Fruit fly (Drosophila melanogaster) whole organism, embryonic: ENCODE data around the gene CG2129.

Source experiments
- B-H2 ChIP-seq: fragments of 200-800 bp; sonication (Bioruptor generic); optimal IDR thresholded peaks from 2 replicates; lab custom pipeline; 2018; ENCODE audit warnings: missing biosample characterization, mild to moderate bottlenecking, missing genetic modification characterization
- CG1024 ChIP-seq: fragments of 200-800 bp; sonication (Bioruptor generic); IDR thresholded peaks from 2 replicates; pipeline ENCODE4 v1.3.6; 2022; ENCODE audit warnings: missing biosample characterization, missing genetic modification characterization
- CG10267 ChIP-seq: fragments of 200-800 bp; sonication (Bioruptor generic); optimal IDR thresholded peaks from 2 replicates; lab custom pipeline; 2018; ENCODE audit warnings: missing biosample characterization, mild to moderate bottlenecking, missing genetic modification characterization, moderate library complexity
- CG10543 ChIP-seq: fragments of 200-800 bp; sonication (Bioruptor generic); optimal IDR thresholded peaks from 3 replicates; lab custom pipeline; 2017; ENCODE audit warnings: missing biosample characterization, mild to moderate bottlenecking, missing genetic modification characterization, moderate library complexity
- CG10959 ChIP-seq: fragments of 200-800 bp; sonication (Bioruptor generic); IDR thresholded peaks from 2 replicates; pipeline ENCODE4 v1.3.6; 2022; ENCODE audit warnings: missing biosample characterization, missing genetic modification characterization
- CG11560 ChIP-seq: fragments of 200-800 bp; sonication (Bioruptor generic); IDR thresholded peaks from 3 replicates; pipeline ENCODE4 v1.3.6; 2022; ENCODE audit warnings: missing biosample characterization, missing genetic modification characterization
- CG12391 ChIP-seq: fragments of 200-800 bp; sonication (Bioruptor generic); optimal IDR thresholded peaks from 3 replicates; lab custom pipeline; 2018; ENCODE audit warnings: missing biosample characterization, mild to moderate bottlenecking, missing genetic modification characterization, moderate library complexity
- CG13296 ChIP-seq: fragments of 200-800 bp; sonication (Bioruptor generic); optimal IDR thresholded peaks from 3 replicates; lab custom pipeline; 2018; ENCODE audit warnings: missing biosample characterization, mild to moderate bottlenecking, missing genetic modification characterization
- CG15514 ChIP-seq: fragments of 200-800 bp; sonication (Bioruptor generic); optimal IDR thresholded peaks from 3 replicates; lab custom pipeline; 2017; ENCODE audit warnings: missing biosample characterization, missing genetic modification characterization, mild to moderate bottlenecking, moderate library complexity, missing genetic modification reagents
- CG15601 ChIP-seq: fragments of 200-800 bp; sonication (Bioruptor generic); optimal IDR thresholded peaks from 3 replicates; lab custom pipeline; 2019; ENCODE audit warnings: missing biosample characterization, mild to moderate bottlenecking, missing genetic modification characterization, moderate library complexity
- CG17802 ChIP-seq: fragments of 200-800 bp; sonication (Bioruptor generic); optimal IDR thresholded peaks from 2 replicates; lab custom pipeline; 2018; ENCODE audit warnings: missing biosample characterization, mild to moderate bottlenecking, missing genetic modification characterization, moderate library complexity
- CG3065 ChIP-seq: fragments of 200-800 bp; sonication (Bioruptor generic); optimal IDR thresholded peaks from 2 replicates; lab custom pipeline; 2016; ENCODE audit warnings: missing biosample characterization, missing genetic modification characterization
- CG3281 ChIP-seq: fragments of 200-800 bp; sonication (Bioruptor generic); optimal IDR thresholded peaks from 3 replicates; lab custom pipeline; 2017; ENCODE audit warnings: missing biosample characterization, mild to moderate bottlenecking, missing genetic modification characterization
- CG3407 ChIP-seq: fragments of 200-800 bp; sonication (Bioruptor generic); optimal IDR thresholded peaks from 2 replicates; lab custom pipeline; 2018; ENCODE audit warnings: missing biosample characterization, mild to moderate bottlenecking, missing genetic modification characterization
- CG3726 ChIP-seq: fragments of 200-800 bp; sonication (Bioruptor generic); IDR thresholded peaks from 3 replicates; pipeline ENCODE4, ENCODE4 v1.3.6; 2022; ENCODE audit warnings: missing biosample characterization, missing genetic modification characterization
- CG4328 ChIP-seq: fragments of 200-800 bp; sonication (Bioruptor generic); optimal IDR thresholded peaks from 3 replicates; lab custom pipeline; 2017; ENCODE audit warnings: missing biosample characterization, missing genetic modification reagents, missing genetic modification characterization
- CG4360 ChIP-seq: fragments of 200-800 bp; sonication (Bioruptor generic); IDR thresholded peaks from 2 replicates; pipeline ENCODE4 v1.3.6; 2022; ENCODE audit warnings: missing biosample characterization, missing genetic modification characterization
- CG43689 ChIP-seq: fragments of 200-800 bp; sonication (Bioruptor generic); IDR thresholded peaks from 2 replicates; pipeline ENCODE4 v1.3.6; 2022; ENCODE audit warnings: missing biosample characterization, missing genetic modification characterization
- CG8944 ChIP-seq: fragments of 200-800 bp; sonication (Bioruptor generic); optimal IDR thresholded peaks from 3 replicates; lab custom pipeline; 2016; ENCODE audit warnings: missing biosample characterization, missing genetic modification characterization
- CG9215 ChIP-seq: fragments of 200-800 bp; sonication (Bioruptor generic); IDR thresholded peaks from 2 replicates; pipeline ENCODE4 v1.3.6; 2022; ENCODE audit warnings: missing biosample characterization, missing genetic modification characterization
- CG9609 ChIP-seq: fragments of 200-800 bp; sonication (Bioruptor generic); optimal IDR thresholded peaks from 3 replicates; lab custom pipeline; 2016; ENCODE audit warnings: missing biosample characterization, missing genetic modification characterization
- Dip2 ChIP-seq: fragments of 200-800 bp; sonication (Bioruptor generic); IDR thresholded peaks from 2 replicates; pipeline ENCODE4 v1.3.6; 2022; ENCODE audit warnings: missing biosample characterization, missing genetic modification characterization
- Dp ChIP-seq: fragments of 200-800 bp; sonication (Bioruptor generic); optimal IDR thresholded peaks from 2 replicates; lab custom pipeline; 2018; ENCODE audit warnings: missing biosample characterization, mild to moderate bottlenecking, missing genetic modification characterization, moderate library complexity
- Gsc ChIP-seq: fragments of 200-800 bp; sonication (Bioruptor generic); IDR thresholded peaks from 2 replicates; pipeline ENCODE4 v1.3.6; 2022; ENCODE audit warnings: missing biosample characterization, missing genetic modification characterization
- HLHmδ ChIP-seq: fragments of 200-800 bp; sonication (Bioruptor generic); optimal IDR thresholded peaks from 2 replicates; lab custom pipeline; 2018; ENCODE audit warnings: missing biosample characterization, mild to moderate bottlenecking, missing genetic modification characterization, moderate library complexity
- Hr39 ChIP-seq: fragments of >200 bp; optimal IDR thresholded peaks from 2 replicates; lab custom pipeline; 2017
- Max ChIP-seq: fragments of 200-800 bp; sonication (Bioruptor generic); optimal IDR thresholded peaks from 2 replicates; lab custom pipeline; 2016; ENCODE audit warnings: missing biosample characterization, mild to moderate bottlenecking, missing genetic modification characterization
- Mes4 ChIP-seq: fragments of 200-800 bp; sonication (Bioruptor generic); optimal IDR thresholded peaks from 2 replicates; lab custom pipeline; 2016; ENCODE audit warnings: missing biosample characterization, missing genetic modification characterization
- Nf-YB ChIP-seq: fragments of 200-800 bp; sonication (Bioruptor generic); optimal IDR thresholded peaks from 3 replicates; lab custom pipeline; 2019; ENCODE audit warnings: missing biosample characterization, mild to moderate bottlenecking, missing genetic modification characterization, moderate library complexity
- NfI ChIP-seq: fragments of 200-800 bp; sonication (Bioruptor generic); optimal IDR thresholded peaks from 3 replicates; lab custom pipeline; 2018; ENCODE audit warnings: missing biosample characterization, mild to moderate bottlenecking, missing genetic modification characterization, moderate library complexity
- Ptx1 ChIP-seq: fragments of 200-800 bp; sonication (Bioruptor generic); IDR thresholded peaks from 2 replicates; pipeline ENCODE4 v1.3.6; 2022; ENCODE audit warnings: missing biosample characterization, missing genetic modification characterization
- Side ChIP-seq: fragments of 200-800 bp; sonication (Bioruptor generic); optimal IDR thresholded peaks from 2 replicates; lab custom pipeline; 2016; ENCODE audit warnings: missing biosample characterization, missing genetic modification characterization
- YL-1 ChIP-seq: fragments of 200-800 bp; sonication (Bioruptor generic); optimal IDR thresholded peaks from 3 replicates; lab custom pipeline; 2017; ENCODE audit warnings: missing biosample characterization, mild to moderate bottlenecking, missing genetic modification characterization
- abd-A ChIP-seq: fragments of 200-800 bp; sonication (Bioruptor generic); optimal IDR thresholded peaks from 3 replicates; lab custom pipeline; 2019; ENCODE audit warnings: missing biosample characterization, mild to moderate bottlenecking, missing genetic modification characterization, moderate library complexity
- ap ChIP-seq: fragments of 200-800 bp; sonication (Bioruptor generic); IDR thresholded peaks from 2 replicates; pipeline ENCODE4 v1.3.6; 2022; ENCODE audit warnings: missing biosample characterization, missing genetic modification characterization
- ara ChIP-seq: fragments of 200-800 bp; sonication (Bioruptor generic); IDR thresholded peaks from 2 replicates; pipeline ENCODE4 v1.3.6; 2022; ENCODE audit warnings: missing biosample characterization, missing genetic modification characterization
- ato ChIP-seq: fragments of 200-800 bp; sonication (Bioruptor generic); IDR thresholded peaks from 2 replicates; pipeline ENCODE4 v1.3.6; 2022; ENCODE audit warnings: missing biosample characterization, missing genetic modification characterization; ENCODE audit not compliant: partially characterized antibody
- bcd ChIP-seq: fragments of 200-800 bp; sonication (Bioruptor generic); optimal IDR thresholded peaks from 2 replicates; lab custom pipeline; 2017; ENCODE audit warnings: missing biosample characterization, mild to moderate bottlenecking, missing genetic modification characterization
- br ChIP-seq: fragments of >200 bp; optimal IDR thresholded peaks from 2 replicates; lab custom pipeline; 2017
- dan ChIP-seq: fragments of 200-800 bp; sonication (Bioruptor generic); IDR thresholded peaks from 2 replicates; pipeline ENCODE4 v1.3.6; 2022; ENCODE audit warnings: missing biosample characterization, missing genetic modification characterization
- eyg ChIP-seq: fragments of 200-800 bp; sonication (Bioruptor generic); optimal IDR thresholded peaks from 3 replicates; lab custom pipeline; 2016; ENCODE audit warnings: missing biosample characterization, missing genetic modification characterization
- gce ChIP-seq: fragments of 200-800 bp; sonication (Bioruptor generic); IDR thresholded peaks from 3 replicates; pipeline ENCODE4 v1.3.6; 2022; ENCODE audit warnings: missing biosample characterization, missing genetic modification characterization
- grn ChIP-seq: fragments of 200-800 bp; sonication (Bioruptor generic); optimal IDR thresholded peaks from 3 replicates; lab custom pipeline; 2017; ENCODE audit warnings: missing biosample characterization, missing genetic modification characterization
- kni ChIP-seq: fragments of 200-800 bp; sonication (Bioruptor generic); optimal IDR thresholded peaks from 3 replicates; lab custom pipeline; 2017; ENCODE audit warnings: mild to moderate bottlenecking, missing biosample characterization, missing genetic modification reagents, missing genetic modification characterization
- lab ChIP-seq: fragments of 200-800 bp; sonication (Bioruptor generic); optimal IDR thresholded peaks from 3 replicates; lab custom pipeline; 2017; ENCODE audit warnings: missing biosample characterization, missing genetic modification characterization, mild to moderate bottlenecking, moderate library complexity, missing genetic modification reagents
- lbe ChIP-seq: fragments of 200-800 bp; sonication (Bioruptor generic); optimal IDR thresholded peaks from 2 replicates; lab custom pipeline; 2016; ENCODE audit warnings: missing biosample characterization, mild to moderate bottlenecking, missing genetic modification characterization
- nmo ChIP-seq: fragments of 200-800 bp; sonication (Bioruptor generic); optimal IDR thresholded peaks from 2 replicates; lab custom pipeline; 2018; ENCODE audit warnings: missing biosample characterization, mild to moderate bottlenecking, missing genetic modification characterization, moderate library complexity
- oc ChIP-seq: fragments of 200-800 bp; sonication (Bioruptor generic); optimal IDR thresholded peaks from 2 replicates; lab custom pipeline; 2018; ENCODE audit warnings: missing biosample characterization, mild to moderate bottlenecking, missing genetic modification characterization, moderate library complexity
- pho ChIP-seq: fragments of 200-800 bp; sonication (Bioruptor generic); optimal IDR thresholded peaks from 2 replicates; lab custom pipeline; 2016; ENCODE audit warnings: missing biosample characterization, missing genetic modification characterization
- phol ChIP-seq: fragments of 200-800 bp; sonication (Bioruptor generic); optimal IDR thresholded peaks from 3 replicates; lab custom pipeline; 2018; ENCODE audit warnings: missing biosample characterization, mild to moderate bottlenecking, missing genetic modification characterization, moderate library complexity
- trem ChIP-seq: fragments of 200-800 bp; optimal IDR thresholded peaks from 3 replicates; lab custom pipeline; 2019; ENCODE audit warnings: missing biosample characterization, mild to moderate bottlenecking, missing genetic modification characterization, moderate library complexity
- trh ChIP-seq: fragments of 200-800 bp; sonication (Bioruptor generic); optimal IDR thresholded peaks from 2 replicates; lab custom pipeline; 2016; ENCODE audit warnings: missing biosample characterization, missing genetic modification characterization
- tup ChIP-seq: fragments of 200-800 bp; sonication (Bioruptor generic); optimal IDR thresholded peaks from 2 replicates; lab custom pipeline; 2016; ENCODE audit warnings: missing biosample characterization, mild to moderate bottlenecking, missing genetic modification characterization, moderate library complexity
- yki ChIP-seq: fragments of >200 bp; optimal IDR thresholded peaks from 3 replicates; lab custom pipeline; 2018

The CG2129 gene

DNA sequence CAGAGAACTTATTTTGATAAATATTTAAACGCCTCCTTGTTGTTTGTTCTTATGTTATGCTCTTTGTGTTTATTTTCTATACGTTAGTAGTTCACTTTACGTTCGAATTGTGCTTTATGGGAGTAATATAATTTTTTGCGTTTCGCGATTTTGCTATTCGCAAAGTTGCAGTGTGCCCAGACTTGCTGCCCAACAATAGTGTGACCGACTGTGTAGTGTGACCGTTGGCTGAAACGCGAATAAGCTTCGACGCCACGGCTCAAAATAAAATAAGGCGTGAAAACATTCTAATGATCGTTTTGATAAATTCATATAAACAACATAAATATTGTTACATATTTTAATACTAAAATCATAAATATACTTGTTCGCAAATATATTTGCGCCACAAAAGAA, 3.6 kb upstream of the CG2129 start, which contains the start of gene Smox (continued):
- no peak for TF ChIP-seq trh
- TF ChIP-seq CG15601 (tag; lab: Kevin White, UChicago), result peak; percentile 28
- TF ChIP-seq gce (GFP tag; lab: Robert Waterston, UW), result no peak
- no peak for TF ChIP-seq HLHmδ
- no peak for TF ChIP-seq CG4360
- TF ChIP-seq CG12391, result peak; percentile 4
- TF ChIP-seq CG10959 (GFP tag; lab: Robert Waterston, UW), result no peak
- TF ChIP-seq ara (GFP tag; lab: Robert Waterston, UW), result no peak
- peak; percentile 35 for TF ChIP-seq lbe (GFP tag; lab: Kevin White, UChicago)
- TF ChIP-seq Mes4 (GFP tag; lab: Kevin White, UChicago), result no peak
- no peak for TF ChIP-seq kni (GFP tag; lab: Kevin White, UChicago)
- TF ChIP-seq yki (lab: Kevin White, UChicago), result no peak
- no peak for TF ChIP-seq eyg (GFP tag; lab: Kevin White, UChicago)
- TF ChIP-seq Ptx1 (GFP tag; lab: Robert Waterston, UW), result no peak
- no peak for TF ChIP-seq CG17802 (tag; lab: Kevin White, UChicago)
- peak; percentile 17 for TF ChIP-seq phol (tag; lab: Kevin White, UChicago)
- no peak for TF ChIP-seq CG10543 (GFP tag; lab: Kevin White, UChicago)
- peak; percentile 22 for TF ChIP-seq CG15514 (GFP tag; lab: Kevin White, UChicago)
- TF ChIP-seq CG11560 (tag; lab: Robert Waterston, UW), result no peak
- peak; percentile 18 for TF ChIP-seq Dp (GFP tag; lab: Kevin White, UChicago)
- peak; percentile 54 for TF ChIP-seq CG10267 (tag; lab: Kevin White, UChicago)
- TF ChIP-seq oc (tag; lab: Kevin White, UChicago), result no peak
- TF ChIP-seq CG1024 (GFP tag; lab: Robert Waterston, UW), result no peak
- TF ChIP-seq CG8944 (GFP tag; lab: Kevin White, UChicago), result no peak
- TF ChIP-seq CG13296 (GFP tag; lab: Kevin White, UChicago), result no peak
- no peak for TF ChIP-seq Gsc (GFP tag; lab: Robert Waterston, UW)
- no peak for TF ChIP-seq CG9609 (GFP tag; lab: Kevin White, UChicago)
- TF ChIP-seq CG3065 (GFP tag; lab: Kevin White, UChicago), result no peak
- no peak for TF ChIP-seq CG9215 (GFP tag; lab: Robert Waterston, UW)
- no peak for TF ChIP-seq bcd (GFP tag; lab: Kevin White, UChicago)
- TF ChIP-seq trem (tag; lab: Kevin White, UChicago), result peak; percentile 39
- peak; percentile 23 for TF ChIP-seq nmo (GFP tag; lab: Kevin White, UChicago)
- TF ChIP-seq dan (GFP tag; lab: Robert Waterston, UW), result no peak
- TF ChIP-seq CG43689 (GFP tag; lab: Robert Waterston, UW), result no peak
- TF ChIP-seq CG4328 (GFP tag; lab: Kevin White, UChicago), result no peak
- TF ChIP-seq NfI, result no peak
- no peak for TF ChIP-seq Side
- TF ChIP-seq lab, result no peak
- TF ChIP-seq br (lab: Kevin White, UChicago), result no peak
- TF ChIP-seq grn, result no peak
- no peak for TF ChIP-seq Max (GFP tag; lab: Kevin White, UChicago)
- no peak for TF ChIP-seq B-H2 (GFP tag; lab: Kevin White, UChicago)

- TF ChIP-seq tup (GFP tag; lab: Kevin White, UChicago) (peak; percentile 68), YL-1 (GFP tag; lab: Kevin White, UChicago) (peak; percentile 79), CG3407 (peak; percentile 70), ato (GFP tag; lab: Robert Waterston, UW) (no peak), Dip2 (GFP tag; lab: Robert Waterston, UW) (no peak), CG3726 (GFP tag; lab: Robert Waterston, UW) (peak; percentile 68; the same call in 1 of the 3 replicates), CG3281 (GFP tag; lab: Kevin White, UChicago) (peak; percentile 82), Hr39 (lab: Kevin White, UChicago) (no peak), CG9215 (GFP tag; lab: Robert Waterston, UW) (peak; percentile 57), pho (peak; percentile 74), CG8944 (GFP tag; lab: Kevin White, UChicago) (peak; percentile 77), Nf-YB (GFP tag; lab: Kevin White, UChicago) (peak; percentile 45), abd-A (no peak), ap (GFP tag; lab: Robert Waterston, UW) (peak; percentile 65; the same call in 1 of the 2 replicates)
Observed at dm6 chrX:8143537-8143936, 2.1 kb upstream of the CG2129 start, which contains the start of gene CG17982. Gene CG17982, minus strand, starts transcription at chrX:8143835.
